Fruit fly (Drosophila melanogaster) whole organism, embryonic: Measurements from ENCODE around the gene FucTA.

Source experiments
- ATbp ChIP-seq: fragments of 200-800 bp; sonication (Bioruptor generic); optimal IDR thresholded peaks from 2 replicates; lab custom pipeline; 2017; ENCODE audit warnings: missing biosample characterization, mild to moderate bottlenecking, missing genetic modification characterization, missing genetic modification reagents
- B-H1 ChIP-seq: fragments of 200-800 bp; sonication (Bioruptor generic); IDR thresholded peaks from 3 replicates; pipeline ENCODE4 v1.3.6; 2022; ENCODE audit warnings: missing biosample characterization, missing genetic modification characterization
- CG1233 ChIP-seq: fragments of 200-800 bp; sonication (Bioruptor generic); optimal IDR thresholded peaks from 4 replicates; lab custom pipeline; 2018; ENCODE audit warnings: missing biosample characterization, mild to moderate bottlenecking, missing genetic modification characterization
- CG15269 ChIP-seq: fragments of 200-800 bp; sonication (Bioruptor generic); optimal IDR thresholded peaks from 2 replicates; lab custom pipeline; 2018; ENCODE audit warnings: missing biosample characterization, mild to moderate bottlenecking, missing genetic modification characterization, moderate library complexity
- CG15514 ChIP-seq: fragments of 200-800 bp; sonication (Bioruptor generic); optimal IDR thresholded peaks from 3 replicates; lab custom pipeline; 2017; ENCODE audit warnings: missing biosample characterization, missing genetic modification characterization, mild to moderate bottlenecking, moderate library complexity, missing genetic modification reagents
- CG1603 ChIP-seq: fragments of 200-800 bp; sonication (Bioruptor generic); optimal IDR thresholded peaks from 2 replicates; lab custom pipeline; 2019; ENCODE audit warnings: missing biosample characterization, mild to moderate bottlenecking, missing genetic modification characterization, moderate library complexity
- CG3065 ChIP-seq: fragments of 200-800 bp; sonication (Bioruptor generic); optimal IDR thresholded peaks from 2 replicates; lab custom pipeline; 2016; ENCODE audit warnings: missing biosample characterization, missing genetic modification characterization
- CG3163 ChIP-seq: fragments of 200-800 bp; sonication (Bioruptor generic); optimal IDR thresholded peaks from 3 replicates; lab custom pipeline; 2016; ENCODE audit warnings: missing biosample characterization, missing genetic modification characterization
- CG3995 ChIP-seq: fragments of 200-800 bp; sonication (Bioruptor generic); optimal IDR thresholded peaks from 3 replicates; lab custom pipeline; 2016; ENCODE audit warnings: missing biosample characterization, missing genetic modification characterization
- CG4404 ChIP-seq: fragments of 200-800 bp; sonication (Bioruptor generic); IDR thresholded peaks from 2 replicates; pipeline ENCODE4 v1.3.6; 2022; ENCODE audit warnings: missing biosample characterization, missing genetic modification characterization
- CG6254 ChIP-seq: fragments of 200-800 bp; sonication (Bioruptor generic); optimal IDR thresholded peaks from 3 replicates; lab custom pipeline; 2017; ENCODE audit warnings: mild to moderate bottlenecking, missing biosample characterization, missing genetic modification reagents, missing genetic modification characterization
- CG7786 ChIP-seq: fragments of 200-800 bp; sonication (Bioruptor generic); optimal IDR thresholded peaks from 2 replicates; lab custom pipeline; 2016; ENCODE audit warnings: missing biosample characterization, missing genetic modification characterization
- CG9817 ChIP-seq: fragments of 200-800 bp; sonication (Bioruptor generic); optimal IDR thresholded peaks from 2 replicates; lab custom pipeline; 2018; ENCODE audit warnings: missing biosample characterization, mild to moderate bottlenecking, missing genetic modification characterization, moderate library complexity
- Drgx ChIP-seq: fragments of 200-800 bp; sonication (Bioruptor generic); IDR thresholded peaks from 2 replicates; pipeline ENCODE4 v1.3.6; 2022; ENCODE audit warnings: missing biosample characterization, missing genetic modification characterization
- E2f2 ChIP-seq: fragments of 200-800 bp; sonication (Bioruptor generic); IDR thresholded peaks from 2 replicates; pipeline ENCODE4 v1.3.6; 2022; ENCODE audit warnings: missing biosample characterization, missing genetic modification characterization
- Neu2 ChIP-seq: fragments of 200-800 bp; sonication (Bioruptor generic); optimal IDR thresholded peaks from 3 replicates; lab custom pipeline; 2016; ENCODE audit warnings: missing biosample characterization, missing genetic modification characterization, borderline replicate concordance
- NfI ChIP-seq: fragments of 200-800 bp; sonication (Bioruptor generic); optimal IDR thresholded peaks from 3 replicates; lab custom pipeline; 2018; ENCODE audit warnings: missing biosample characterization, mild to moderate bottlenecking, missing genetic modification characterization, moderate library complexity
- Rx ChIP-seq: fragments of 200-800 bp; sonication (Bioruptor generic); IDR thresholded peaks from 2 replicates; pipeline ENCODE4 v1.3.6; 2022; ENCODE audit warnings: missing biosample characterization, missing genetic modification characterization
- Side ChIP-seq: fragments of 200-800 bp; sonication (Bioruptor generic); optimal IDR thresholded peaks from 2 replicates; lab custom pipeline; 2016; ENCODE audit warnings: missing biosample characterization, missing genetic modification characterization
- Sox102F ChIP-seq: fragments of 200-800 bp; sonication (Bioruptor generic); optimal IDR thresholded peaks from 2 replicates; lab custom pipeline; 2018; ENCODE audit warnings: missing biosample characterization, mild to moderate bottlenecking, missing genetic modification characterization, moderate library complexity
- Ssrp ChIP-seq: fragments of 200-800 bp; sonication (Bioruptor generic); optimal IDR thresholded peaks from 2 replicates; lab custom pipeline; 2018; ENCODE audit warnings: missing biosample characterization, mild to moderate bottlenecking, missing genetic modification characterization, moderate library complexity
- ac ChIP-seq: fragments of 200-800 bp; sonication (Bioruptor generic); optimal IDR thresholded peaks from 3 replicates; lab custom pipeline; 2017; ENCODE audit warnings: missing biosample characterization, mild to moderate bottlenecking, missing genetic modification characterization
- ash1 ChIP-seq: fragments of 200-800 bp; sonication (Bioruptor generic); optimal IDR thresholded peaks from 2 replicates; lab custom pipeline; 2018; ENCODE audit warnings: missing biosample characterization, mild to moderate bottlenecking, missing genetic modification characterization
- az2 ChIP-seq: fragments of 200-800 bp; sonication (Bioruptor generic); optimal IDR thresholded peaks from 3 replicates; lab custom pipeline; 2016; ENCODE audit warnings: missing biosample characterization, missing genetic modification characterization
- bcd ChIP-seq: fragments of 200-800 bp; sonication (Bioruptor generic); optimal IDR thresholded peaks from 2 replicates; lab custom pipeline; 2017; ENCODE audit warnings: missing biosample characterization, mild to moderate bottlenecking, missing genetic modification characterization
- cg ChIP-seq: fragments of 200-800 bp; sonication (Bioruptor generic); optimal IDR thresholded peaks from 3 replicates; lab custom pipeline; 2019; ENCODE audit warnings: missing biosample characterization, mild to moderate bottlenecking, missing genetic modification characterization, moderate library complexity
- corto ChIP-seq: fragments of 200-800 bp; sonication (Bioruptor generic); optimal IDR thresholded peaks from 2 replicates; lab custom pipeline; 2016; ENCODE audit warnings: missing biosample characterization, mild to moderate bottlenecking, missing genetic modification characterization, moderate library complexity
- crol ChIP-seq: fragments of 200-800 bp; sonication (Bioruptor generic); IDR thresholded peaks from 2 replicates; pipeline ENCODE4 v1.3.6; 2022; ENCODE audit warnings: missing biosample characterization, missing genetic modification characterization
- cwo ChIP-seq: fragments of 200-800 bp; sonication (Bioruptor generic); optimal IDR thresholded peaks from 3 replicates; lab custom pipeline; 2017; ENCODE audit warnings: missing biosample characterization, missing genetic modification characterization, mild to moderate bottlenecking, moderate library complexity, missing genetic modification reagents
- dati ChIP-seq: fragments of 200-800 bp; sonication (Bioruptor generic); IDR thresholded peaks from 2 replicates; pipeline ENCODE4 v1.3.6; 2022; ENCODE audit warnings: missing biosample characterization, missing genetic modification characterization
- dmrt99B ChIP-seq: fragments of 200-800 bp; sonication (Bioruptor generic); optimal IDR thresholded peaks from 2 replicates; lab custom pipeline; 2018; ENCODE audit warnings: missing biosample characterization, mild to moderate bottlenecking, missing genetic modification characterization, moderate library complexity
- dpn ChIP-seq, 2 experiments: fragments of 200-800 bp; sonication (Bioruptor generic); optimal IDR thresholded peaks; 3 replicates each; lab custom pipeline; 2016; ENCODE audit warnings: missing biosample characterization in 2 of 2, missing genetic modification characterization in 2 of 2
- eyg ChIP-seq: fragments of 200-800 bp; sonication (Bioruptor generic); optimal IDR thresholded peaks from 3 replicates; lab custom pipeline; 2016; ENCODE audit warnings: missing biosample characterization, missing genetic modification characterization
- gem ChIP-seq: fragments of 200-800 bp; sonication (Bioruptor generic); optimal IDR thresholded peaks from 2 replicates; lab custom pipeline; 2019; ENCODE audit warnings: missing biosample characterization, mild to moderate bottlenecking, missing genetic modification characterization, moderate library complexity
- luna ChIP-seq: fragments of 200-800 bp; sonication (Bioruptor generic); optimal IDR thresholded peaks from 2 replicates; lab custom pipeline; 2016; ENCODE audit warnings: missing biosample characterization, missing genetic modification characterization
- nerfin-2 ChIP-seq: fragments of 200-800 bp; sonication (Bioruptor generic); IDR thresholded peaks from 2 replicates; pipeline ENCODE4 v1.3.6; 2022; ENCODE audit warnings: missing biosample characterization, missing genetic modification characterization; ENCODE audit not compliant: partially characterized antibody
- oc ChIP-seq: fragments of 200-800 bp; sonication (Bioruptor generic); optimal IDR thresholded peaks from 2 replicates; lab custom pipeline; 2018; ENCODE audit warnings: missing biosample characterization, mild to moderate bottlenecking, missing genetic modification characterization, moderate library complexity
- onecut ChIP-seq: fragments of 200-800 bp; sonication (Bioruptor generic); IDR thresholded peaks from 2 replicates; pipeline ENCODE4 v1.3.6; 2022; ENCODE audit warnings: missing biosample characterization, missing genetic modification characterization
- peb ChIP-seq: fragments of 200-800 bp; sonication (Bioruptor generic); IDR thresholded peaks from 2 replicates; pipeline ENCODE4 v1.3.6; 2022; ENCODE audit warnings: missing biosample characterization, missing genetic modification characterization
- pnt ChIP-seq: fragments of 200-800 bp; sonication (Bioruptor generic); optimal IDR thresholded peaks from 3 replicates; lab custom pipeline; 2016; ENCODE audit warnings: missing biosample characterization, missing genetic modification characterization
- prd ChIP-seq, 3 experiments: fragments of >200 bp in 2 of 3; fragments of 200-800 bp in 1 of 3; sonication (Bioruptor generic) in 1 of 3; optimal IDR thresholded peaks in 2 of 3; IDR thresholded peaks in 1 of 3; 2 replicates in 2 of 3; 3 replicates in 1 of 3; pipeline versions ENCODE4 v1.3.6 to Lab custom; 2017 to 2022; ENCODE audit warnings: missing biosample characterization in 1 of 3, missing genetic modification characterization in 1 of 3
- row ChIP-seq: fragments of 200-800 bp; sonication (Bioruptor generic); IDR thresholded peaks from 3 replicates; pipeline ENCODE4 v1.3.6; 2022; ENCODE audit warnings: missing biosample characterization, missing genetic modification characterization
- stc ChIP-seq: fragments of 200-800 bp; sonication (Bioruptor generic); IDR thresholded peaks from 2 replicates; pipeline ENCODE4 v1.3.6; 2022; ENCODE audit warnings: missing biosample characterization, missing genetic modification characterization
- tgo ChIP-seq: fragments of 200-800 bp; sonication (Bioruptor generic); IDR thresholded peaks from 3 replicates; pipeline ENCODE4 v1.3.6; 2022; ENCODE audit warnings: missing biosample characterization, missing genetic modification characterization
- wek ChIP-seq: fragments of 200-800 bp; sonication (Bioruptor generic); optimal IDR thresholded peaks from 3 replicates; lab custom pipeline; 2018; ENCODE audit warnings: missing biosample characterization, mild to moderate bottlenecking, missing genetic modification characterization, moderate library complexity
- yki ChIP-seq: fragments of >200 bp; optimal IDR thresholded peaks from 3 replicates; lab custom pipeline; 2018

Gene FucTA

DNA sequence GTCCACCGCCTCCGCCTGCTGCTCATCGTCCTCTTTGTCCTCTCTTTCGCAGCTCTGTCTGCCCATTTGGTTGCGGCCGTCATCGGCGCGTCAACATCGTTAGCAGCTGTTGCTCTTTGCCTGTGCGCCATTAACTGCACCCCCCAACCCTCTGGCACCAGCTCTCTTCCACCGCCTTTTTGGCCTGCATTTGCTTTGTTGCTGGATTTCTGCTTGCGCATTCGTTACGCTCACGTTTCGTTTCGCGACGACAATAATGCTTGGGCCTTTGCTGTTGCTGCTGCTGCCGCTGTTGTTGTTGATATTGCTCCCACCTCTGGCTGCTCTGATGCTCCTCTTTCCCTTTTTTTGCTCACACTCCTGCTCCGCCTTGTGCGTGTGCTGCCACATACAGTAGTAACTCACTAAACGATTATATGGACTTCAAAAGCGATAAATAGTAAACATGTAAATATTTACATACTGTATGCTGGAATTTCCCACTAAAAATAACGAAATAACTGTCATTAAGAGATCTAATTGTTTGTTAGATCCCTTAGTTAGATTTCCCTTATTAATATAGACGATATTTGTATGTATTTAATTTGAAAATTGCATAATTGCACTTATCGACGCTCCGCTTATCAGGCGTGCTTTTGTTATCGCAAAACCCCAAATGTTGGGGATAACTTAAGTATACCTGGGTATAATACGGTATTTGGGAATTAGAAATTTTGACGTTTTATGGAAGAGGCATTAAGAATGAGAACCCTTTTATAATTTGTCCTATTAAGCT is 45.1 kb upstream of the FucTA start (continued):
- TF ChIP-seq crol (GFP tag; lab: Robert Waterston, UW) (peak; percentile 80), CG3065 (GFP tag; lab: Kevin White, UChicago) (no peak), peb (GFP tag; lab: Robert Waterston, UW) (no peak), row (GFP tag; lab: Robert Waterston, UW) (peak; percentile 25; the same call in 1 of the 3 replicates), Sox102F (GFP tag; lab: Kevin White, UChicago) (peak; percentile 20), CG9817 (tag; lab: Kevin White, UChicago) (no peak), pnt (GFP tag; lab: Kevin White, UChicago) (no peak), Drgx (GFP tag; lab: Robert Waterston, UW) (no peak), Rx (no peak), CG6254 (GFP tag; lab: Kevin White, UChicago) (no peak)

dm6 chr3L:15102669-15103309 is 44.1 kb upstream of the FucTA start:
- TF ChIP-seq cg (GFP tag; lab: Kevin White, UChicago): peak; percentile 63
- no peak for TF ChIP-seq wek
- TF ChIP-seq luna (GFP tag; lab: Kevin White, UChicago): no peak
- peak; percentile 30 for TF ChIP-seq gem (tag; lab: Kevin White, UChicago)
- TF ChIP-seq B-H1 (GFP tag; lab: Robert Waterston, UW): no peak
- TF ChIP-seq tgo: 0 out of 3 replicates have a peak, but pooled peaks have one; percentile 26
- TF ChIP-seq stc: no peak
- TF ChIP-seq nerfin-2 (GFP tag; lab: Robert Waterston, UW): no peak
- no peak for TF ChIP-seq CG3163 (GFP tag; lab: Kevin White, UChicago)
- no peak for TF ChIP-seq ash1 (GFP tag; lab: Kevin White, UChicago)
- TF ChIP-seq onecut (GFP tag; lab: Robert Waterston, UW): no peak
- no peak for TF ChIP-seq CG1233 (GFP tag; lab: Kevin White, UChicago)
- TF ChIP-seq CG4404: no peak
- no peak for TF ChIP-seq CG15514 (GFP tag; lab: Kevin White, UChicago)
- no peak for TF ChIP-seq Neu2 (GFP tag; lab: Kevin White, UChicago)
- TF ChIP-seq az2 (GFP tag; lab: Kevin White, UChicago): no peak
- TF ChIP-seq CG3995 (GFP tag; lab: Kevin White, UChicago): no peak
- TF ChIP-seq NfI (GFP tag; lab: Kevin White, UChicago): no peak
- TF ChIP-seq CG9817 (tag; lab: Kevin White, UChicago): no peak
- TF ChIP-seq E2f2: no peak
- no peak for TF ChIP-seq CG7786 (GFP tag; lab: Kevin White, UChicago)
- no peak for TF ChIP-seq ATbp (GFP tag; lab: Kevin White, UChicago)
- TF ChIP-seq dati: no peak
- no peak for TF ChIP-seq ac (GFP tag; lab: Kevin White, UChicago)
- no peak for TF ChIP-seq Side (GFP tag; lab: Kevin White, UChicago)
- TF ChIP-seq eyg (GFP tag; lab: Kevin White, UChicago): no peak
- no peak for TF ChIP-seq CG3065 (GFP tag; lab: Kevin White, UChicago)
- TF ChIP-seq CG1603: no peak
- no peak for TF ChIP-seq yki (lab: Kevin White, UChicago)
- peak; percentile 11 for TF ChIP-seq Ssrp (tag; lab: Kevin White, UChicago)
- no peak for TF ChIP-seq dpn (GFP tag; optimal IDR thresholded peaks at IDR 0.05; lab: Kevin White, UChicago)
- TF ChIP-seq bcd (GFP tag; lab: Kevin White, UChicago): no peak
- peak; percentile 26 for TF ChIP-seq dmrt99B (tag; lab: Kevin White, UChicago)
- no peak for TF ChIP-seq CG15269 (tag; lab: Kevin White, UChicago)
- TF ChIP-seq corto (GFP tag; lab: Kevin White, UChicago): no peak
- no peak for TF ChIP-seq oc (tag; lab: Kevin White, UChicago)
- no peak for TF ChIP-seq prd (optimal IDR thresholded peaks at IDR 0.05; lab: Kevin White, UChicago)
- peak; percentile 36; the same call in 2 of the 3 replicates for TF ChIP-seq prd (GFP tag; IDR thresholded peaks at IDR 0.05; lab: Robert Waterston, UW)
- no peak for TF ChIP-seq cwo (GFP tag; lab: Kevin White, UChicago)
